Worm (Caenorhabditis elegans) whole organism, L4 larva: Measurements from ENCODE around the gene C03E10.3.

Source experiments
- F49E8.2 ChIP-seq: sonication (generic microtip); optimal IDR thresholded peaks from 2 replicates; lab custom pipeline; 2016; ENCODE audit warnings: missing compliant biosample characterization, mild to moderate bottlenecking, missing genetic modification characterization, borderline replicate concordance
- Y105C5A.15 ChIP-seq: fragments of 200-800 bp; sonication (Bioruptor generic); IDR thresholded peaks from 2 replicates; pipeline ENCODE4 v1.3.6; 2022; ENCODE audit warnings: missing genetic modification characterization, missing compliant biosample characterization
- dmd-6 ChIP-seq: fragments of 200-800 bp; sonication (Bioruptor generic); IDR thresholded peaks from 2 replicates; pipeline ENCODE4 v1.3.6; 2022; ENCODE audit warnings: missing genetic modification reagents, missing genetic modification characterization, missing compliant biosample characterization
- egl-43 ChIP-seq: fragments of 200-800 bp; sonication (Bioruptor generic); IDR thresholded peaks from 2 replicates; pipeline ENCODE4 v1.3.6; 2022; ENCODE audit warnings: missing genetic modification reagents, missing genetic modification characterization, missing compliant biosample characterization
- gei-8 ChIP-seq: fragments of 200-800 bp; sonication (Bioruptor generic); optimal IDR thresholded peaks from 2 replicates; lab custom pipeline; 2018; ENCODE audit warnings: mild to moderate bottlenecking, missing genetic modification characterization, missing compliant biosample characterization
- lin-15B ChIP-seq: fragments of 150-350 bp; sonication (generic microtip); optimal IDR thresholded peaks from 3 replicates; lab custom pipeline; 2014; ENCODE audit warnings: missing biosample characterization, missing genetic modification characterization
- lsy-2 ChIP-seq, 2 experiments: fragments of 150-350 bp in 1 of 2; sonication (generic microtip) in 1 of 2; optimal IDR thresholded peaks; 2 replicates each; lab custom pipeline; 2014 to 2017; ENCODE audit warnings: missing biosample characterization in 2 of 2, missing genetic modification characterization in 2 of 2
- mdl-1 ChIP-seq, 2 experiments: fragments of 150-350 bp in 1 of 2; sonication (generic microtip) in 1 of 2; optimal IDR thresholded peaks; 2 replicates each; lab custom pipeline; 2014 to 2017; ENCODE audit warnings: missing biosample characterization in 2 of 2, missing genetic modification characterization in 2 of 2
- mxl-3 ChIP-seq: fragments of 200-800 bp; sonication (Bioruptor generic); optimal IDR thresholded peaks from 2 replicates; lab custom pipeline; 2018; ENCODE audit warnings: mild to moderate bottlenecking, missing genetic modification characterization, missing compliant biosample characterization
- nhr-237 ChIP-seq: sonication (generic microtip); optimal IDR thresholded peaks from 2 replicates; lab custom pipeline; 2017; ENCODE audit warnings: missing biosample characterization, missing genetic modification characterization
- nhr-76 ChIP-seq: fragments of 150-350 bp; optimal IDR thresholded peaks from 2 replicates; lab custom pipeline; 2014; ENCODE audit warnings: missing biosample characterization, missing genetic modification characterization
- nhr-77 ChIP-seq: fragments of 150-350 bp; optimal IDR thresholded peaks from 2 replicates; lab custom pipeline; 2014; ENCODE audit warnings: missing biosample characterization, missing genetic modification characterization
- pha-4 ChIP-seq, 2 experiments: fragments of 150-350 bp in 1 of 2; fragments of 200-800 bp in 1 of 2; sonication (Bioruptor generic) in 1 of 2; IDR thresholded peaks in 1 of 2; optimal IDR thresholded peaks in 1 of 2; 2 replicates each; pipeline versions ENCODE4 v1.3.6 to Lab custom; 2014 to 2022; ENCODE audit warnings: missing genetic modification characterization in 2 of 2, missing genetic modification reagents in 2 of 2, missing biosample characterization in 1 of 2, missing compliant biosample characterization in 1 of 2
- zip-2 ChIP-seq: fragments of 150-350 bp; optimal IDR thresholded peaks from 2 replicates; lab custom pipeline; 2014; ENCODE audit warnings: missing biosample characterization, missing genetic modification characterization

DNA sequence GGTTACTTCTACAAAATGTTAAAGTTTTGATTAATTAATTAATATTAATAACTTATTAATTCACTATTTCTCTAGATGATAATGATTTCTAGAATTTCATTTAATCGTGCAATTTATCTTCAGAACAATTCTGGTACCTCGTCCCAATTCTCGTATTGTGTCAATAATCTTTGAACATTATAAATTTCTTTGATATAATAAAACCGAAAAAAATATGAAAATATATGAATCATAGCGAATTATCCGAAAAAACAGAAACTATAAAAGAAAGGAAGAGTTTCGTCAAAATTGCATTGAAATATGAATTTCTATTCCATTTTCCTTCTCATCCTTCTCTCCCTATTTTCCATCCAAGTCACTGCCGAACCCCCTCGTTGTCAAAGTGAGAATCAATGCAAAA, 35.5 kb upstream of the C03E10.3 start, which contains the start of gene T19B10.12:
- no peak for TF ChIP-seq lin-15B (tag; lab: Kevin White, UChicago)
- TF ChIP-seq pha-4 (GFP tag; IDR thresholded peaks at IDR 0.05; lab: Robert Waterston, UW): no peak
- TF ChIP-seq pha-4 (tag; optimal IDR thresholded peaks at IDR 0.05; lab: Kevin White, UChicago): no peak
- no peak for TF ChIP-seq dmd-6 (GFP tag; lab: Robert Waterston, UW)
- TF ChIP-seq nhr-237 (tag; lab: Kevin White, UChicago): no peak
- no peak for TF ChIP-seq Y105C5A.15
- TF ChIP-seq F49E8.2 (tag; lab: Kevin White, UChicago): no peak
- TF ChIP-seq gei-8 (GFP tag; lab: Kevin White, UChicago): no peak
- no peak for TF ChIP-seq nhr-77 (tag; lab: Kevin White, UChicago)
- TF ChIP-seq egl-43 (GFP tag; lab: Robert Waterston, UW): no peak
- no peak for TF ChIP-seq zip-2 (tag; lab: Kevin White, UChicago)
- no peak for TF ChIP-seq nhr-76 (tag; lab: Kevin White, UChicago)
- TF ChIP-seq mdl-1 (tag; optimal IDR thresholded peaks at IDR 0.05; lab: Kevin White, UChicago): no peak
- TF ChIP-seq lsy-2 (tag; optimal IDR thresholded peaks at IDR 0.05; lab: Kevin White, UChicago): no peak
- TF ChIP-seq mxl-3 (GFP tag; lab: Kevin White, UChicago): no peak
